Worm (Caenorhabditis elegans): Measurements from ENCODE around the gene C16C8.19.

Gene C16C8.19

ce11 chrII:3441377-3441776 is 16.9 kb upstream of the C16C8.19 start, which contains the start of gene C16C8.27:
TSS of gene C16C8.27 (plus strand) at chrII:3441677.
- TF ChIP-seq crh-2 (tag; optimal IDR thresholded peaks at IDR 0.05) (no peak), unc-39 (tag; optimal IDR thresholded peaks at IDR 0.05) (no peak)

ce11 chrII:3443154-3443553 is 15.1 kb upstream of the C16C8.19 start, which contains the start of gene C16C8.22:
TSS of gene C16C8.22 (minus strand) at chrII:3443254.
- no peak for TF ChIP-seq unc-55 (GFP tag; optimal IDR thresholded peaks at IDR 0.05)
- TF ChIP-seq sma-9 (GFP tag; optimal IDR thresholded peaks at IDR 0.05): no peak
- TF ChIP-seq sma-9 (tag; optimal IDR thresholded peaks at IDR 0.05): no peak
- TF ChIP-seq crh-2 (tag; optimal IDR thresholded peaks at IDR 0.05): no peak
- TF ChIP-seq mdl-1 (tag; optimal IDR thresholded peaks at IDR 0.05): no peak
- no peak for TF ChIP-seq egl-27 (tag; optimal IDR thresholded peaks at IDR 0.05)
- TF ChIP-seq lin-39 (tag; optimal IDR thresholded peaks at IDR 0.05): no peak
- TF ChIP-seq lin-11 (tag; optimal IDR thresholded peaks at IDR 0.05): no peak
- no peak for TF ChIP-seq unc-62 (GFP tag; optimal IDR thresholded peaks at IDR 0.05)
- TF ChIP-seq gmeb-1 (tag; optimal IDR thresholded peaks at IDR 0.05): no peak
- TF ChIP-seq sem-4 (tag; optimal IDR thresholded peaks at IDR 0.05): no peak
- TF ChIP-seq nhr-10 (tag; optimal IDR thresholded peaks at IDR 0.05): no peak
- no peak for TF ChIP-seq lsy-2 (tag; optimal IDR thresholded peaks at IDR 0.05)

ce11 chrII:3444280-3444679 is 14.0 kb upstream of the C16C8.19 start, which contains the start of gene C16C8.4:
TSS of gene C16C8.4 (minus strand) at chrII:3444380.
- TF ChIP-seq lin-13 (GFP tag; optimal IDR thresholded peaks at IDR 0.05): no peak
- TF ChIP-seq lin-39 (tag; optimal IDR thresholded peaks at IDR 0.05): no peak

- TF ChIP-seq gmeb-1 (tag; optimal IDR thresholded peaks at IDR 0.05): no peak
- TF ChIP-seq lsy-2 (tag; optimal IDR thresholded peaks at IDR 0.05): no peak
- no peak for TF ChIP-seq aly-2 (tag; optimal IDR thresholded peaks at IDR 0.05)
- TF ChIP-seq mbf-1 (tag; optimal IDR thresholded peaks at IDR 0.05): no peak
- TF ChIP-seq nhr-6 (tag; optimal IDR thresholded peaks at IDR 0.05): no peak
- no peak for TF ChIP-seq unc-39 (tag; optimal IDR thresholded peaks at IDR 0.05)
- no peak for TF ChIP-seq zag-1 (tag; optimal IDR thresholded peaks at IDR 0.05)
- no peak for TF ChIP-seq ztf-11 (tag; optimal IDR thresholded peaks at IDR 0.05)
- TF ChIP-seq elt-3 (tag; optimal IDR thresholded peaks at IDR 0.05): no peak
- no peak for TF ChIP-seq F13H6.1 (tag; optimal IDR thresholded peaks at IDR 0.05)
- no peak for TF ChIP-seq sma-3 (GFP tag; optimal IDR thresholded peaks at IDR 0.05)
- TF ChIP-seq nhr-237 (tag; optimal IDR thresholded peaks at IDR 0.05): no peak
- no peak for TF ChIP-seq lin-39 (tag; optimal IDR thresholded peaks at IDR 0.05)
Measured at ce11 chrII:3445285-3445806, 12.9 kb upstream of the C16C8.19 start, which contains the start of the genes C16C8.5 and C16C8.16. TSS of gene C16C8.5 (minus strand) at chrII:3445385. TSS of gene C16C8.16 (plus strand) at chrII:3445756.

ce11 chrII:3446647-3447046 is 11.6 kb upstream of the C16C8.19 start, which contains the start of the genes C16C8.20 and gldi-6:
TSS of gene C16C8.20 (plus strand) at chrII:3446947.
TSS of gene gldi-6 (plus strand) at chrII:3446947.
- TF ChIP-seq sma-3 (GFP tag; optimal IDR thresholded peaks at IDR 0.05) (no peak), sem-4 (tag; optimal IDR thresholded peaks at IDR 0.05) (no peak), unc-62 (GFP tag; optimal IDR thresholded peaks at IDR 0.05) (no peak), elt-1 (tag; optimal IDR thresholded peaks at IDR 0.05) (no peak), ceh-82 (tag; optimal IDR thresholded peaks at IDR 0.05) (no peak), lsy-2 (tag; optimal IDR thresholded peaks at IDR 0.05) (no peak), zag-1 (tag; optimal IDR thresholded peaks at IDR 0.05) (no peak), skn-1 (tag; optimal IDR thresholded peaks at IDR 0.05) (no peak), snpc-4 (tag; optimal IDR thresholded peaks at IDR 0.05) (no peak), crh-2 (tag; optimal IDR thresholded peaks at IDR 0.05) (no peak), lin-13 (GFP tag; optimal IDR thresholded peaks at IDR 0.05) (no peak), blmp-1 (tag; optimal IDR thresholded peaks at IDR 0.05; ENCODE audit: insufficient read depth) (no peak), unc-39 (tag; optimal IDR thresholded peaks at IDR 0.05) (no peak), sma-9 (GFP tag; optimal IDR thresholded peaks at IDR 0.05) (no peak), sma-9 (tag; optimal IDR thresholded peaks at IDR 0.05) (no peak), ztf-4 (tag; optimal IDR thresholded peaks at IDR 0.05) (no peak)

ce11 chrII:3447906-3448305 is 10.4 kb upstream of the C16C8.19 start, which contains the start of gene C16C8.21:
TSS of gene C16C8.21 (plus strand) at chrII:3448206.
- TF ChIP-seq dmd-4 (tag; optimal IDR thresholded peaks at IDR 0.05) (no peak), fos-1 (tag; optimal IDR thresholded peaks at IDR 0.05) (no peak), sma-9 (GFP tag; optimal IDR thresholded peaks at IDR 0.05) (no peak), sma-9 (tag; optimal IDR thresholded peaks at IDR 0.05) (no peak), lin-13 (GFP tag; optimal IDR thresholded peaks at IDR 0.05) (no peak), blmp-1 (tag; optimal IDR thresholded peaks at IDR 0.05; ENCODE audit: insufficient read depth) (no peak), sma-3 (GFP tag; optimal IDR thresholded peaks at IDR 0.05) (no peak), nhr-21 (tag; optimal IDR thresholded peaks at IDR 0.05) (no peak), C34F6.9 (tag; optimal IDR thresholded peaks at IDR 0.05) (no peak), mab-5 (tag; optimal IDR thresholded peaks at IDR 0.05) (no peak), aly-2 (tag; optimal IDR thresholded peaks at IDR 0.05) (no peak)

Measured in whole organism, L2 larva.